Worm (Caenorhabditis elegans) whole organism, L1 larva: ENCODE measurements around the gene R05F9.11.

Experiments used
- dpl-1 ChIP-seq, 3 experiments: fragments of 150-350 bp in 2 of 3; sonication (generic microtip) in 1 of 3; optimal IDR thresholded peaks; 2 replicates each; lab custom pipeline; 2014 to 2017; ENCODE audit warnings: missing biosample characterization in 3 of 3, missing genetic modification characterization in 3 of 3, missing genetic modification reagents in 3 of 3
- unc-98 ChIP-seq: fragments of 200-800 bp; sonication (Bioruptor generic); IDR thresholded peaks from 2 replicates; pipeline ENCODE4 v1.3.6; 2022; ENCODE audit warnings: missing genetic modification characterization, missing compliant biosample characterization

DNA sequence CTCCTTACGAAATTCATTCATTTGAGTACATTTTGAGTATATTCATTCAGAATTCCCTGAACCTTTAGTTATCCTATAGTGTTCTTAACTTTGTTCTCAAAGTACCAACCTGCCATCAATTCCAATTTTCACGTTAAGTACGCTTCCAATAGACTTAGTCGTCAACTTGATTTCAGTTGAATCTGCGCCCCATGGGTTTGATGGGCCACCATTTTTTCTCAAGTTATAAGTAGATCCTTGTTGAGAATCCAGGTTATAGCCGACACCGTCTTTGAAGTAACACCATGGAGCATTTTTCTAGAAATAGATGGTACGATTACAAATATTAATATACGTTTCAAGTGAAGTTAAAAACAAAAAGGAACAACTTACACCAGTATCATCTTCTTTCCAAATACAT lies 10.7 kb upstream of the R05F9.11 start:
- TF ChIP-seq unc-98 (GFP tag; lab: Robert Waterston, UW) (no peak), dpl-1 (GFP tag; optimal IDR thresholded peaks at IDR 0.05; lab: Kevin White, UChicago) (no peak)
